Fruit fly (Drosophila melanogaster) whole organism, embryonic: ENCODE measurements around the gene CG13075.
A peak's percentile ranks its signal among the peaks of the same experiment; 100 is the strongest.

Experiments
- BEAF-32 ChIP-seq: fragments of 200-800 bp; sonication (Bioruptor generic); optimal IDR thresholded peaks from 3 replicates; lab custom pipeline; 2017; ENCODE audit warnings: missing biosample characterization, missing genetic modification characterization, mild to moderate bottlenecking, moderate library complexity, missing genetic modification reagents
- Bdp1 ChIP-seq: fragments of 200-800 bp; sonication (Bioruptor generic); optimal IDR thresholded peaks from 3 replicates; lab custom pipeline; 2016; ENCODE audit warnings: missing biosample characterization, missing genetic modification characterization
- Blimp-1 ChIP-seq: fragments of 200-800 bp; sonication (Bioruptor generic); optimal IDR thresholded peaks from 3 replicates; lab custom pipeline; 2018; ENCODE audit warnings: missing biosample characterization, missing genetic modification characterization, mild to moderate bottlenecking, moderate library complexity, missing genetic modification reagents
- CG10267 ChIP-seq: fragments of 200-800 bp; sonication (Bioruptor generic); optimal IDR thresholded peaks from 2 replicates; lab custom pipeline; 2018; ENCODE audit warnings: missing biosample characterization, mild to moderate bottlenecking, missing genetic modification characterization, moderate library complexity
- CG10654 ChIP-seq: fragments of 200-800 bp; sonication (Bioruptor generic); optimal IDR thresholded peaks from 2 replicates; lab custom pipeline; 2016; ENCODE audit warnings: missing biosample characterization, missing genetic modification characterization
- CG11504 ChIP-seq: fragments of 200-800 bp; sonication (Bioruptor generic); optimal IDR thresholded peaks from 3 replicates; lab custom pipeline; 2019; ENCODE audit warnings: missing biosample characterization, mild to moderate bottlenecking, missing genetic modification characterization, moderate library complexity
- CG12659 ChIP-seq: fragments of 200-800 bp; sonication (Bioruptor generic); optimal IDR thresholded peaks from 3 replicates; lab custom pipeline; 2017; ENCODE audit warnings: mild to moderate bottlenecking, missing biosample characterization, missing genetic modification reagents, missing genetic modification characterization
- CG1603 ChIP-seq: fragments of 200-800 bp; sonication (Bioruptor generic); optimal IDR thresholded peaks from 2 replicates; lab custom pipeline; 2019; ENCODE audit warnings: missing biosample characterization, mild to moderate bottlenecking, missing genetic modification characterization, moderate library complexity
- CG17361 ChIP-seq: fragments of 200-800 bp; sonication (Bioruptor generic); IDR thresholded peaks from 3 replicates; pipeline ENCODE4 v1.3.6; 2022; ENCODE audit warnings: missing biosample characterization, missing genetic modification characterization
- CG17802 ChIP-seq: fragments of 200-800 bp; sonication (Bioruptor generic); optimal IDR thresholded peaks from 2 replicates; lab custom pipeline; 2018; ENCODE audit warnings: missing biosample characterization, mild to moderate bottlenecking, missing genetic modification characterization, moderate library complexity
- CG2116 ChIP-seq: fragments of 200-800 bp; sonication (Bioruptor generic); optimal IDR thresholded peaks from 3 replicates; lab custom pipeline; 2018; ENCODE audit warnings: missing biosample characterization, mild to moderate bottlenecking, missing genetic modification characterization
- CG2129 ChIP-seq: fragments of 200-800 bp; sonication (Bioruptor generic); IDR thresholded peaks from 2 replicates; pipeline ENCODE4 v1.3.6; 2022; ENCODE audit warnings: missing biosample characterization, missing genetic modification characterization; ENCODE audit not compliant: partially characterized antibody
- CG2712 ChIP-seq: fragments of 200-800 bp; optimal IDR thresholded peaks from 3 replicates; lab custom pipeline; 2019; ENCODE audit warnings: missing biosample characterization, mild to moderate bottlenecking, missing genetic modification characterization, moderate library complexity
- CG32772 ChIP-seq: fragments of 200-800 bp; sonication (Bioruptor generic); IDR thresholded peaks from 2 replicates; pipeline ENCODE4 v1.3.6; 2022; ENCODE audit warnings: missing biosample characterization, missing genetic modification characterization
- CG34224 ChIP-seq: fragments of 200-800 bp; sonication (Bioruptor generic); IDR thresholded peaks from 3 replicates; pipeline ENCODE4 v1.3.6; 2022; ENCODE audit warnings: missing biosample characterization, missing genetic modification characterization; ENCODE audit not compliant: partially characterized antibody
- CG7963 ChIP-seq: fragments of 200-800 bp; sonication (Bioruptor generic); IDR thresholded peaks from 3 replicates; pipeline ENCODE4 v1.3.6; 2022; ENCODE audit warnings: missing biosample characterization, missing genetic modification characterization; ENCODE audit not compliant: partially characterized antibody
- CG7987 ChIP-seq: fragments of 200-800 bp; sonication (Bioruptor generic); optimal IDR thresholded peaks from 2 replicates; lab custom pipeline; 2018; ENCODE audit warnings: missing biosample characterization, mild to moderate bottlenecking, missing genetic modification characterization, moderate library complexity
- Doc3 ChIP-seq: fragments of 200-800 bp; sonication (Bioruptor generic); IDR thresholded peaks from 3 replicates; pipeline ENCODE4 v1.3.6; 2022; ENCODE audit warnings: missing biosample characterization, missing genetic modification characterization; ENCODE audit not compliant: partially characterized antibody
- Dref ChIP-seq: fragments of 200-800 bp; sonication (Bioruptor generic); IDR thresholded peaks from 2 replicates; pipeline ENCODE4 v1.3.6; 2022; ENCODE audit warnings: missing biosample characterization, missing genetic modification characterization
- E2f2 ChIP-seq: fragments of 200-800 bp; sonication (Bioruptor generic); IDR thresholded peaks from 2 replicates; pipeline ENCODE4 v1.3.6; 2022; ENCODE audit warnings: missing biosample characterization, missing genetic modification characterization
- Ets97D ChIP-seq: fragments of 200-800 bp; sonication (Bioruptor generic); optimal IDR thresholded peaks from 3 replicates; lab custom pipeline; 2016; ENCODE audit warnings: missing biosample characterization, missing genetic modification characterization
- HLH4C ChIP-seq: fragments of 200-800 bp; sonication (Bioruptor generic); IDR thresholded peaks from 3 replicates; pipeline ENCODE4 v1.3.6; 2022; ENCODE audit warnings: missing biosample characterization, missing genetic modification characterization; ENCODE audit not compliant: partially characterized antibody
- HLH54F ChIP-seq: fragments of 200-800 bp; sonication (Bioruptor generic); optimal IDR thresholded peaks from 3 replicates; lab custom pipeline; 2016; ENCODE audit warnings: missing biosample characterization, missing genetic modification characterization
- Hmr ChIP-seq: fragments of 200-800 bp; sonication (Bioruptor generic); optimal IDR thresholded peaks from 3 replicates; lab custom pipeline; 2017; ENCODE audit warnings: mild to moderate bottlenecking, missing biosample characterization, missing genetic modification reagents, missing genetic modification characterization
- Opbp ChIP-seq: fragments of 200-800 bp; sonication (Bioruptor generic); IDR thresholded peaks from 3 replicates; pipeline ENCODE4 v1.3.6; 2022; ENCODE audit warnings: missing biosample characterization, missing genetic modification characterization; ENCODE audit not compliant: partially characterized antibody
- Pdp1 ChIP-seq, 2 experiments: fragments of 200-800 bp; sonication (Bioruptor generic); optimal IDR thresholded peaks; 3 replicates each; lab custom pipeline; 2016; ENCODE audit warnings: missing biosample characterization in 2 of 2, missing genetic modification characterization in 2 of 2, mild to moderate bottlenecking in 1 of 2, moderate library complexity in 1 of 2
- Scr ChIP-seq: fragments of 200-800 bp; sonication (Bioruptor generic); IDR thresholded peaks from 2 replicates; pipeline ENCODE4 v1.3.6; 2022; ENCODE audit warnings: missing biosample characterization, missing genetic modification characterization; ENCODE audit not compliant: partially characterized antibody
- Sin3A ChIP-seq: fragments of >200 bp; optimal IDR thresholded peaks from 2 replicates; lab custom pipeline; 2018
- Sry-β ChIP-seq: fragments of 200-800 bp; sonication (Bioruptor generic); optimal IDR thresholded peaks from 2 replicates; lab custom pipeline; 2018; ENCODE audit warnings: missing biosample characterization, mild to moderate bottlenecking, missing genetic modification characterization, moderate library complexity
- Sry-δ ChIP-seq: fragments of 200-800 bp; sonication (Bioruptor generic); optimal IDR thresholded peaks from 2 replicates; lab custom pipeline; 2016; ENCODE audit warnings: missing biosample characterization, missing genetic modification characterization
- Trl ChIP-seq, 3 experiments: fragments of >200 bp in 2 of 3; fragments of 200-800 bp in 1 of 3; sonication (Bioruptor generic) in 1 of 3; optimal IDR thresholded peaks; 2 replicates in 1 of 3; 3 replicates in 2 of 3; lab custom pipeline; 2016 to 2017; ENCODE audit warnings: missing biosample characterization in 1 of 3, missing genetic modification characterization in 1 of 3
- ato ChIP-seq: fragments of 200-800 bp; sonication (Bioruptor generic); IDR thresholded peaks from 2 replicates; pipeline ENCODE4 v1.3.6; 2022; ENCODE audit warnings: missing biosample characterization, missing genetic modification characterization; ENCODE audit not compliant: partially characterized antibody
- bsh ChIP-seq, 2 experiments: fragments of 200-800 bp; sonication (Bioruptor generic); optimal IDR thresholded peaks; 2 replicates each; lab custom pipeline; 2017 to 2018; ENCODE audit warnings: mild to moderate bottlenecking in 2 of 2, missing biosample characterization in 2 of 2, missing genetic modification characterization in 2 of 2, moderate library complexity in 1 of 2
- ftz-f1 ChIP-seq: fragments of 200-800 bp; sonication (Bioruptor generic); optimal IDR thresholded peaks from 2 replicates; lab custom pipeline; 2016; ENCODE audit warnings: missing biosample characterization, missing genetic modification characterization
- gcm2 ChIP-seq: fragments of 200-800 bp; sonication (Bioruptor generic); optimal IDR thresholded peaks from 2 replicates; lab custom pipeline; 2016; ENCODE audit warnings: missing biosample characterization, missing genetic modification characterization
- gfzf ChIP-seq: fragments of 200-800 bp; sonication (Bioruptor generic); optimal IDR thresholded peaks from 2 replicates; lab custom pipeline; 2016; ENCODE audit warnings: missing biosample characterization, mild to moderate bottlenecking, missing genetic modification characterization, moderate library complexity
- gro ChIP-seq: fragments of 200-800 bp; sonication (Bioruptor generic); optimal IDR thresholded peaks from 2 replicates; lab custom pipeline; 2016; ENCODE audit warnings: missing biosample characterization, missing genetic modification characterization
- hb ChIP-seq: fragments of 200-800 bp; sonication (Bioruptor generic); IDR thresholded peaks from 3 replicates; pipeline ENCODE4 v1.3.6; 2022; ENCODE audit warnings: missing biosample characterization, missing genetic modification characterization; ENCODE audit not compliant: partially characterized antibody
- inv ChIP-seq: fragments of 200-800 bp; sonication (Bioruptor generic); IDR thresholded peaks from 2 replicates; pipeline ENCODE4 v1.3.6; 2022; ENCODE audit warnings: missing biosample characterization, missing genetic modification characterization; ENCODE audit not compliant: partially characterized antibody
- knrl ChIP-seq: fragments of 200-800 bp; sonication (Bioruptor generic); IDR thresholded peaks from 3 replicates; pipeline ENCODE4 v1.3.6; 2022; ENCODE audit warnings: missing biosample characterization, missing genetic modification characterization; ENCODE audit not compliant: partially characterized antibody
- mld ChIP-seq: fragments of 200-800 bp; sonication (Bioruptor generic); IDR thresholded peaks from 3 replicates; pipeline ENCODE4 v1.3.6; 2022; ENCODE audit warnings: missing biosample characterization, missing genetic modification characterization; ENCODE audit not compliant: partially characterized antibody
- pita ChIP-seq: fragments of 200-800 bp; sonication (Bioruptor generic); optimal IDR thresholded peaks from 2 replicates; lab custom pipeline; 2017; ENCODE audit warnings: missing biosample characterization, mild to moderate bottlenecking, missing genetic modification characterization
- prd ChIP-seq, 3 experiments: fragments of >200 bp in 2 of 3; fragments of 200-800 bp in 1 of 3; sonication (Bioruptor generic) in 1 of 3; optimal IDR thresholded peaks in 2 of 3; IDR thresholded peaks in 1 of 3; 2 replicates in 2 of 3; 3 replicates in 1 of 3; pipeline versions ENCODE4 v1.3.6 to Lab custom; 2017 to 2022; ENCODE audit warnings: missing biosample characterization in 1 of 3, missing genetic modification characterization in 1 of 3
- seq ChIP-seq: fragments of 200-800 bp; sonication (Bioruptor generic); IDR thresholded peaks from 2 replicates; pipeline ENCODE4 v1.3.6; 2022; ENCODE audit warnings: missing biosample characterization, missing genetic modification characterization
- sna ChIP-seq: fragments of 200-800 bp; sonication (Bioruptor generic); IDR thresholded peaks from 2 replicates; pipeline ENCODE4 v1.3.6; 2022; ENCODE audit warnings: missing biosample characterization, missing genetic modification characterization; ENCODE audit not compliant: partially characterized antibody
- vvl ChIP-seq: fragments of 200-800 bp; sonication (Bioruptor generic); IDR thresholded peaks from 2 replicates; pipeline ENCODE4 v1.3.6; 2022; ENCODE audit warnings: missing biosample characterization, missing genetic modification characterization
- zen2 ChIP-seq: fragments of 200-800 bp; sonication (Bioruptor generic); IDR thresholded peaks from 3 replicates; pipeline ENCODE4 v1.3.6; 2022; ENCODE audit warnings: missing biosample characterization, missing genetic modification characterization; ENCODE audit not compliant: partially characterized antibody

Gene CG13075

dm6 chr3L:16050887-16051258 is 32.9 kb upstream of the CG13075 start, which contains the start of gene Diap1 (continued):
- peak; percentile 71 for TF ChIP-seq CG1603 (tag; lab: Kevin White, UChicago)
- TF ChIP-seq Sin3A (lab: Kevin White, UChicago): peak; percentile 71
- peak; percentile 15 for TF ChIP-seq Blimp-1 (GFP tag; lab: Kevin White, UChicago)
- TF ChIP-seq CG10654 (GFP tag; lab: Kevin White, UChicago): peak; percentile 6
- TF ChIP-seq CG34224 (GFP tag; lab: Robert Waterston, UW): peak; percentile 80
- peak; percentile 18 for TF ChIP-seq CG12659
- no peak for TF ChIP-seq CG17361 (GFP tag; lab: Robert Waterston, UW)
- TF ChIP-seq hb (GFP tag; lab: Robert Waterston, UW): peak; percentile 89
- TF ChIP-seq zen2: peak; percentile 91; the same call in 2 of the 3 replicates
- TF ChIP-seq CG17802 (tag; lab: Kevin White, UChicago): no peak
- peak; percentile 87 for TF ChIP-seq pita (GFP tag; lab: Kevin White, UChicago)
- TF ChIP-seq E2f2 (GFP tag; lab: Robert Waterston, UW): peak; percentile 92
- peak; percentile 76 for TF ChIP-seq vvl
- TF ChIP-seq Opbp: peak; percentile 81; the same call in 2 of the 3 replicates
- TF ChIP-seq Hmr (GFP tag; lab: Kevin White, UChicago): peak; percentile 31
- no peak for TF ChIP-seq HLH54F (GFP tag; lab: Kevin White, UChicago)
- peak; percentile 67; the same call in 2 of the 3 replicates for TF ChIP-seq mld (GFP tag; lab: Robert Waterston, UW)
- peak; percentile 59 for TF ChIP-seq CG10267 (tag; lab: Kevin White, UChicago)
- peak; percentile 86 for TF ChIP-seq Scr (GFP tag; lab: Robert Waterston, UW)
- TF ChIP-seq gfzf: peak; percentile 58
- peak; percentile 100 for TF ChIP-seq Dref (GFP tag; lab: Robert Waterston, UW)
- peak; percentile 95 for TF ChIP-seq CG2116 (GFP tag; lab: Kevin White, UChicago)
- peak; percentile 89 for TF ChIP-seq BEAF-32 (GFP tag; lab: Kevin White, UChicago)
- peak; percentile 85 for TF ChIP-seq Doc3 (GFP tag; lab: Robert Waterston, UW)
- peak; percentile 90 for TF ChIP-seq Sry-δ (GFP tag; lab: Kevin White, UChicago)
- peak in 1 of 2 experiments; percentile 17 for TF ChIP-seq Pdp1 (GFP tag; optimal IDR thresholded peaks at IDR 0.05; lab: Kevin White, UChicago)
- TF ChIP-seq sna (GFP tag; lab: Robert Waterston, UW): peak; percentile 91
- TF ChIP-seq prd (optimal IDR thresholded peaks at IDR 0.05; lab: Kevin White, UChicago): no peak
- 0 out of 3 replicates have a peak, but pooled peaks have one; percentile 17 for TF ChIP-seq prd (GFP tag; IDR thresholded peaks at IDR 0.05; lab: Robert Waterston, UW)
- no peak for TF ChIP-seq gcm2 (GFP tag; lab: Kevin White, UChicago)
- no peak for TF ChIP-seq bsh (GFP tag; optimal IDR thresholded peaks at IDR 0.05; lab: Kevin White, UChicago)
- peak; percentile 94 for TF ChIP-seq ato (GFP tag; lab: Robert Waterston, UW)
- TF ChIP-seq Sry-β (GFP tag; lab: Kevin White, UChicago): peak; percentile 82
- TF ChIP-seq CG32772: 0 out of 2 replicates have a peak, but pooled peaks have one; percentile 1
- peak; percentile 89 for TF ChIP-seq CG2129
- TF ChIP-seq CG11504: peak; percentile 23
- peak; percentile 18 for TF ChIP-seq CG2712 (tag; lab: Kevin White, UChicago)
- peak; percentile 84 for TF ChIP-seq inv (GFP tag; lab: Robert Waterston, UW)
- TF ChIP-seq CG7963 (GFP tag; lab: Robert Waterston, UW): peak; percentile 91
- TF ChIP-seq Trl (optimal IDR thresholded peaks at IDR 0.05; lab: Kevin White, UChicago): no peak
- TF ChIP-seq Trl (GFP tag; optimal IDR thresholded peaks at IDR 0.05; lab: Kevin White, UChicago): no peak
- TF ChIP-seq Ets97D (GFP tag; lab: Kevin White, UChicago): peak; percentile 90
- peak; percentile 88 for TF ChIP-seq knrl (GFP tag; lab: Robert Waterston, UW)
- TF ChIP-seq HLH4C (GFP tag; lab: Robert Waterston, UW): peak; percentile 91
- no peak for TF ChIP-seq Bdp1 (GFP tag; lab: Kevin White, UChicago)
- TF ChIP-seq ftz-f1 (GFP tag; lab: Kevin White, UChicago): peak; percentile 53
- peak; percentile 4 for TF ChIP-seq gro
- TF ChIP-seq seq (GFP tag; lab: Robert Waterston, UW): 0 out of 2 replicates have a peak, but pooled peaks have one; percentile 3
- peak; percentile 34 for TF ChIP-seq CG7987
